In the genomic region with DNA sequence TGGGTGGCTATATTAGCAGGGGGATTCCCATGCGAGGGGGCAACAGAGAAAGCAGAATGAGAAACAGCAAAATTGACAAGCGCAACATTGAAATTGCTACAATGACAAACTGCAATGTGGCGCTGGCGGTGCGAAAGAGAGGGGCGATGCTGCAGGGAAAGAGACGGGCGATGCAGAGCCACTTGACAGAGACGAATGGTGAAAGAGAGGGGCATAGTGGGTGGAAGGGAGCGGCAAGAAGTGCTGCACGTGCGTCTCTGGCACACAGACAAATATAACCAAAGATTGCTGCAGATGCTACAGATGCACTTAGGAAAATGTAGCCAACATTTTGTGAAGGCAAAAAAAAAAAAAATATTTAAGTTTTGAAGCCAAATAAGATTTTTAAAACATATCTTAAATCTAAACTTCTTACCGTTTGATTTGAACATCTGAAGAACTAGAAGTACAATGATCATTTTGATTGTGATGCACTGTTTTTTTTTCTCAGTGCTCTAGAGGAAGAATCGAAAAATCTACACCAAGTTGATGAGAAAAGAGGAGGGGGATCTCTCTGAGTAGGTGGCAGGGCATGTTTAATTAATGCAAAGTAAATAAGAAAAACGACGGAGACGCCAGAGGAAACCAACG, we compare ENCODE assay signal across 1 fruit fly cellular context.
TF ChIP-seq lines count a peak whose summit lies in the region.

No protein-coding gene starts in this region.

TF ChIP-seq in whole organism, embryonic, 481 proteins besides CTCF, POLR2A, EP300 and RAD21 (continued from another document):
- TF ChIP-seq CG8765 (GFP tag; IDR thresholded peaks at IDR 0.05; lab: Robert Waterston, UW) (peak; percentile 31; the same call in 1 of the 2 replicates), ara (GFP tag; IDR thresholded peaks at IDR 0.05; lab: Robert Waterston, UW) (peak; percentile 71; the same call in 1 of the 2 replicates), CG30431 (GFP tag; optimal IDR thresholded peaks at IDR 0.05; lab: Kevin White, UChicago) (peak; percentile 35), CG10565 (GFP tag; optimal IDR thresholded peaks at IDR 0.05; lab: Kevin White, UChicago) (no peak), CG8388 (GFP tag; optimal IDR thresholded peaks at IDR 0.05; lab: Kevin White, UChicago) (peak; percentile 79), exex (tag; optimal IDR thresholded peaks at IDR 0.05; lab: Kevin White, UChicago) (no peak), pnt (GFP tag; optimal IDR thresholded peaks at IDR 0.05; lab: Kevin White, UChicago) (peak; percentile 60), CG9876 (GFP tag; optimal IDR thresholded peaks at IDR 0.05; lab: Kevin White, UChicago) (no peak), CG6689 (GFP tag; IDR thresholded peaks at IDR 0.05; lab: Robert Waterston, UW) (peak; percentile 66), twi (tag; optimal IDR thresholded peaks at IDR 0.05; lab: Kevin White, UChicago) (peak; percentile 64), trh (GFP tag; optimal IDR thresholded peaks at IDR 0.05; lab: Kevin White, UChicago) (peak; percentile 18), zen (tag; optimal IDR thresholded peaks at IDR 0.05; lab: Kevin White, UChicago) (peak; percentile 18), CG12659 (GFP tag; optimal IDR thresholded peaks at IDR 0.05; lab: Kevin White, UChicago) (peak; percentile 7), CG16815 (GFP tag; optimal IDR thresholded peaks at IDR 0.05; lab: Kevin White, UChicago) (peak; percentile 35), CHES-1-like (GFP tag; optimal IDR thresholded peaks at IDR 0.05; lab: Kevin White, UChicago) (no peak), CG6791 (GFP tag; IDR thresholded peaks at IDR 0.05; lab: Robert Waterston, UW; ENCODE audit: partially characterized antibody) (no peak), croc (GFP tag; conservative IDR thresholded peaks at IDR 0.05; lab: Robert Waterston, UW) (peak; percentile 79), CG34376 (GFP tag; optimal IDR thresholded peaks at IDR 0.05; lab: Kevin White, UChicago) (no peak), Sry-δ (GFP tag; optimal IDR thresholded peaks at IDR 0.05; lab: Kevin White, UChicago) (peak; percentile 6), crp (GFP tag; optimal IDR thresholded peaks at IDR 0.05; lab: Kevin White, UChicago) (no peak), Hr39 (optimal IDR thresholded peaks at IDR 0.05; lab: Kevin White, UChicago) (no peak), ssp (GFP tag; IDR thresholded peaks at IDR 0.05; lab: Robert Waterston, UW) (peak; percentile 52), CG4282 (GFP tag; optimal IDR thresholded peaks at IDR 0.05; lab: Kevin White, UChicago) (no peak), CG10959 (GFP tag; IDR thresholded peaks at IDR 0.05; lab: Robert Waterston, UW) (peak; percentile 66), Nf-YB (GFP tag; optimal IDR thresholded peaks at IDR 0.05; lab: Kevin White, UChicago) (peak; percentile 38), chif (GFP tag; optimal IDR thresholded peaks at IDR 0.05; lab: Kevin White, UChicago) (peak; percentile 59 to 76), Aef1 (GFP tag; IDR thresholded peaks at IDR 0.05; lab: Robert Waterston, UW) (no peak), CG33557 (GFP tag; optimal IDR thresholded peaks at IDR 0.05; lab: Kevin White, UChicago) (peak; percentile 71), TFAM (GFP tag; optimal IDR thresholded peaks at IDR 0.05; lab: Kevin White, UChicago) (no peak), CG3407 (GFP tag; optimal IDR thresholded peaks at IDR 0.05; lab: Kevin White, UChicago) (peak; percentile 75), ATbp (GFP tag; optimal IDR thresholded peaks at IDR 0.05; lab: Kevin White, UChicago) (peak; percentile 75), HLHmδ (GFP tag; optimal IDR thresholded peaks at IDR 0.05; lab: Kevin White, UChicago) (no peak), CG3838 (GFP tag; optimal IDR thresholded peaks at IDR 0.05; lab: Kevin White, UChicago) (no peak), Gsc (GFP tag; IDR thresholded peaks at IDR 0.05; lab: Robert Waterston, UW) (0 out of 2 replicates have a peak, but pooled peaks have one; percentile 15), so (GFP tag; IDR thresholded peaks at IDR 0.05; lab: Robert Waterston, UW) (peak; percentile 41; the same call in 1 of the 3 replicates), az2 (GFP tag; optimal IDR thresholded peaks at IDR 0.05; lab: Kevin White, UChicago) (peak; percentile 68), tap (tag; optimal IDR thresholded peaks at IDR 0.05; lab: Kevin White, UChicago) (peak; percentile 27), btn (GFP tag; optimal IDR thresholded peaks at IDR 0.05; lab: Kevin White, UChicago) (no peak), Lhr (GFP tag; optimal IDR thresholded peaks at IDR 0.05; lab: Kevin White, UChicago) (peak; percentile 43), abd-A (tag; optimal IDR thresholded peaks at IDR 0.05; lab: Kevin White, UChicago) (no peak), CG13287 (GFP tag; IDR thresholded peaks at IDR 0.05; lab: Robert Waterston, UW; ENCODE audit: partially characterized antibody) (no peak), MTF-1 (GFP tag; optimal IDR thresholded peaks at IDR 0.05; lab: Kevin White, UChicago; ENCODE audit: borderline replicate concordance) (peak; percentile 14), Sox100B (GFP tag; optimal IDR thresholded peaks at IDR 0.05; lab: Kevin White, UChicago) (peak; percentile 24), CG11085 (GFP tag; IDR thresholded peaks at IDR 0.05; lab: Robert Waterston, UW) (no peak), kah (GFP tag; optimal IDR thresholded peaks at IDR 0.05; lab: Kevin White, UChicago) (peak; percentile 3), CG10462 (GFP tag; optimal IDR thresholded peaks at IDR 0.05; lab: Kevin White, UChicago) (peak; percentile 8), HmgD (GFP tag; optimal IDR thresholded peaks at IDR 0.05; lab: Kevin White, UChicago) (no peak), Rx (GFP tag; IDR thresholded peaks at IDR 0.05; lab: Robert Waterston, UW) (peak; percentile 46), CG15696 (tag; optimal IDR thresholded peaks at IDR 0.05; lab: Kevin White, UChicago) (peak; percentile 54), CG7372 (GFP tag; IDR thresholded peaks at IDR 0.05; lab: Robert Waterston, UW) (peak; percentile 28; the same call in 1 of the 2 replicates), CG1603 (tag; optimal IDR thresholded peaks at IDR 0.05; lab: Kevin White, UChicago) (peak; percentile 9), CG7745 (tag; optimal IDR thresholded peaks at IDR 0.05; lab: Kevin White, UChicago) (peak; percentile 32), pros (GFP tag; optimal IDR thresholded peaks at IDR 0.05; lab: Kevin White, UChicago) (no peak), Atf-2 (GFP tag; optimal IDR thresholded peaks at IDR 0.05; lab: Kevin White, UChicago) (peak; percentile 54), CG11504 (tag; optimal IDR thresholded peaks at IDR 0.05; lab: Kevin White, UChicago) (peak; percentile 68), CG9727 (GFP tag; optimal IDR thresholded peaks at IDR 0.05; lab: Kevin White, UChicago) (peak; percentile 69), Max (GFP tag; optimal IDR thresholded peaks at IDR 0.05; lab: Kevin White, UChicago) (peak; percentile 18), row (GFP tag; IDR thresholded peaks at IDR 0.05; lab: Robert Waterston, UW) (peak; percentile 70), chm (GFP tag; IDR thresholded peaks at IDR 0.05; lab: Robert Waterston, UW) (0 out of 2 replicates have a peak, but pooled peaks have one; percentile 29), CG7271 (tag; optimal IDR thresholded peaks at IDR 0.05; lab: Kevin White, UChicago) (no peak), HHEX (GFP tag; optimal IDR thresholded peaks at IDR 0.05; lab: Kevin White, UChicago) (peak; percentile 16), zfh2 (GFP tag; optimal IDR thresholded peaks at IDR 0.05; lab: Kevin White, UChicago) (no peak), grau (tag; optimal IDR thresholded peaks at IDR 0.05; lab: Kevin White, UChicago) (peak; percentile 55), CG7556 (GFP tag; optimal IDR thresholded peaks at IDR 0.05; lab: Kevin White, UChicago) (peak; percentile 65), lola (GFP tag; optimal IDR thresholded peaks at IDR 0.05; lab: Kevin White, UChicago) (peak in 1 of 3 experiments; percentile 83), CG32767 (GFP tag; IDR thresholded peaks at IDR 0.05; lab: Robert Waterston, UW) (no peak), Ptx1 (GFP tag; IDR thresholded peaks at IDR 0.05; lab: Robert Waterston, UW) (peak; percentile 38; the same call in 1 of the 2 replicates), en (GFP tag; optimal IDR thresholded peaks at IDR 0.05; lab: Kevin White, UChicago) (no peak), Spps (tag; optimal IDR thresholded peaks at IDR 0.05; lab: Kevin White, UChicago) (peak; percentile 58), danr (GFP tag; IDR thresholded peaks at IDR 0.05; lab: Robert Waterston, UW) (0 out of 2 replicates have a peak, but pooled peaks have one; percentile 24), CG4707 (GFP tag; optimal IDR thresholded peaks at IDR 0.05; lab: Kevin White, UChicago) (peak; percentile 64), cwo (GFP tag; optimal IDR thresholded peaks at IDR 0.05; lab: Kevin White, UChicago) (peak; percentile 27), ken (GFP tag; IDR thresholded peaks at IDR 0.05; lab: Robert Waterston, UW) (peak; percentile 45; the same call in 1 of the 3 replicates), org-1 (GFP tag; optimal IDR thresholded peaks at IDR 0.05; lab: Kevin White, UChicago) (peak; percentile 2), fd96Cb (tag; optimal IDR thresholded peaks at IDR 0.05; lab: Kevin White, UChicago) (peak; percentile 53), CG14667 (GFP tag; IDR thresholded peaks at IDR 0.05; lab: Robert Waterston, UW) (peak; percentile 49; the same call in 1 of the 2 replicates), jumu (GFP tag; optimal IDR thresholded peaks at IDR 0.05; lab: Kevin White, UChicago) (peak; percentile 67), Asciz (GFP tag; optimal IDR thresholded peaks at IDR 0.05; lab: Kevin White, UChicago) (peak; percentile 42), sens (GFP tag; lab: Kevin White, UChicago) (peak; percentile 97), Mes4 (GFP tag; optimal IDR thresholded peaks at IDR 0.05; lab: Kevin White, UChicago) (peak; percentile 63), nmo (GFP tag; optimal IDR thresholded peaks at IDR 0.05; lab: Kevin White, UChicago) (peak; percentile 78), ap (GFP tag; IDR thresholded peaks at IDR 0.05; lab: Robert Waterston, UW) (peak; percentile 68), CoRest (tag; optimal IDR thresholded peaks at IDR 0.05; lab: Kevin White, UChicago) (peak; percentile 60), lab (GFP tag; optimal IDR thresholded peaks at IDR 0.05; lab: Kevin White, UChicago) (peak; percentile 20), CG18764 (GFP tag; optimal IDR thresholded peaks at IDR 0.05; lab: Kevin White, UChicago) (peak; percentile 25), tna (GFP tag; IDR thresholded peaks at IDR 0.05; lab: Robert Waterston, UW; ENCODE audit: partially characterized antibody) (no peak), HLH3B (GFP tag; IDR thresholded peaks at IDR 0.05; lab: Robert Waterston, UW) (peak; percentile 73), CG17612 (GFP tag; IDR thresholded peaks at IDR 0.05; lab: Robert Waterston, UW) (no peak), CG2875 (GFP tag; optimal IDR thresholded peaks at IDR 0.05; lab: Kevin White, UChicago) (peak; percentile 70), CG6654 (GFP tag; optimal IDR thresholded peaks at IDR 0.05; lab: Kevin White, UChicago) (peak; percentile 26), wor (GFP tag; IDR thresholded peaks at IDR 0.05; lab: Robert Waterston, UW) (peak; percentile 69), CG14050 (GFP tag; IDR thresholded peaks at IDR 0.05; lab: Robert Waterston, UW) (peak; percentile 45; the same call in 1 of the 3 replicates), Xbp1 (GFP tag; optimal IDR thresholded peaks at IDR 0.05; lab: Kevin White, UChicago) (peak; percentile 39), chn (GFP tag; optimal IDR thresholded peaks at IDR 0.05; lab: Kevin White, UChicago) (peak; percentile 64), CG8924 (tag; optimal IDR thresholded peaks at IDR 0.05; lab: Kevin White, UChicago) (peak; percentile 52), hkb (optimal IDR thresholded peaks at IDR 0.05; lab: Kevin White, UChicago) (no peak), hkb (GFP tag; IDR thresholded peaks at IDR 0.05; lab: Robert Waterston, UW) (peak; percentile 74), vvl (GFP tag; IDR thresholded peaks at IDR 0.05; lab: Robert Waterston, UW) (peak; percentile 76), CG2129 (GFP tag; IDR thresholded peaks at IDR 0.05; lab: Robert Waterston, UW; ENCODE audit: partially characterized antibody) (no peak), Pdp1 (GFP tag; optimal IDR thresholded peaks at IDR 0.05; lab: Kevin White, UChicago) (peak; percentile 52 to 56), CG1602 (GFP tag; optimal IDR thresholded peaks at IDR 0.05; lab: Kevin White, UChicago) (peak; percentile 68)
